Worm (Caenorhabditis elegans) whole organism, young adult: ENCODE measurements around the gene cyp-14A4.

ENCODE experiments used
- B0261.1 ChIP-seq: sonication (generic microtip); optimal IDR thresholded peaks from 2 replicates; lab custom pipeline; 2016; ENCODE audit warnings: mild to moderate bottlenecking, missing genetic modification characterization, moderate library complexity, missing compliant biosample characterization
- C17E4.6 ChIP-seq: fragments of 200-800 bp; sonication (Bioruptor generic); IDR thresholded peaks from 2 replicates; pipeline ENCODE4 v1.3.6; 2022; ENCODE audit warnings: missing genetic modification reagents, missing genetic modification characterization, missing compliant biosample characterization
- Y53F4B.3 ChIP-seq: fragments of 200-800 bp; sonication (Bioruptor generic); IDR thresholded peaks from 2 replicates; pipeline ENCODE4 v1.3.6; 2022; ENCODE audit warnings: missing genetic modification reagents, missing genetic modification characterization, missing compliant biosample characterization
- ama-1 ChIP-seq, 3 experiments: fragments of 150-350 bp in 1 of 3; sonication (generic microtip) in 2 of 3; optimal IDR thresholded peaks; 2 replicates each; lab custom pipeline; 2014 to 2018; ENCODE audit warnings: missing biosample characterization in 2 of 3, missing genetic modification characterization in 2 of 3, missing genetic modification reagents in 2 of 3
- chd-7 ChIP-seq: sonication (generic microtip); optimal IDR thresholded peaks from 2 replicates; lab custom pipeline; 2016; ENCODE audit warnings: mild to moderate bottlenecking, missing genetic modification characterization, moderate library complexity, missing compliant biosample characterization
- hlh-26 ChIP-seq: fragments of 200-800 bp; sonication (Bioruptor generic); conservative IDR thresholded peaks from 2 replicates; pipeline ENCODE4 v1.3.6; 2022; ENCODE audit warnings: missing genetic modification reagents, missing genetic modification characterization, missing compliant biosample characterization
- madf-8 ChIP-seq: fragments of 200-800 bp; sonication (Bioruptor generic); conservative IDR thresholded peaks from 2 replicates; pipeline ENCODE4 v1.3.6; 2022; ENCODE audit warnings: missing genetic modification reagents, missing genetic modification characterization, missing compliant biosample characterization
- nhr-120 ChIP-seq: fragments of 200-800 bp; sonication (Bioruptor generic); IDR thresholded peaks from 2 replicates; pipeline ENCODE4 v1.3.6; 2022; ENCODE audit warnings: missing genetic modification characterization, missing compliant biosample characterization
- pha-4 ChIP-seq: fragments of 150-350 bp; sonication (generic microtip); optimal IDR thresholded peaks from 2 replicates; lab custom pipeline; 2014; ENCODE audit warnings: missing biosample characterization, missing genetic modification reagents, missing genetic modification characterization
- unc-130 ChIP-seq: sonication (generic microtip); optimal IDR thresholded peaks from 2 replicates; lab custom pipeline; 2016; ENCODE audit warnings: missing genetic modification reagents, missing genetic modification characterization, missing compliant biosample characterization

DNA sequence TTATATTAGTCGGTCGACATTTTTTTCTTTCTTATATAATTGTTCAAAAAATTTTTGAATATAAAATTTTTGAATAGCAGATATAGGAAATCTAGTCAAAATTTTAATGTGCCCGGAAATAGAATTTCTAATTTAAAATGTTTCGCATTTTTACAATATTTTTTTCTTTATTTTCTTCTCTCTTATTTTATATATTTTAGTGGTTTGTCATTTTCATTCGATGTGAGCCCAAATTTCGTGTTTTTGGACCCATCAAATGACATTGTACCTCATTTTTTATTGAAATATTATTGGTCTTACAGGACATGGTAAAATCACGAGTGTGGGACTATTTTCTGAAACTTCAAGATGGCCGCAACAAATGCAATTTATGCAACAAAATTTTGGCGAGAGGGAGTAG lies 21.8 kb downstream of the cyp-14A4 start, which contains the start of gene K09A11.1:
- TF ChIP-seq chd-7 (tag; lab: Kevin White, UChicago) (no peak), pha-4 (tag; lab: Kevin White, UChicago) (no peak), B0261.1 (tag; lab: Kevin White, UChicago) (no peak), hlh-26 (no peak), nhr-120 (GFP tag; lab: Robert Waterston, UW) (no peak), Y53F4B.3 (no peak), unc-130 (GFP tag; lab: Kevin White, UChicago) (no peak), C17E4.6 (no peak), ama-1 (optimal IDR thresholded peaks at IDR 0.05; lab: Kevin White, UChicago) (no peak), ama-1 (GFP tag; optimal IDR thresholded peaks at IDR 0.05; lab: Kevin White, UChicago) (no peak), madf-8 (no peak)
